Worm (Caenorhabditis elegans): ENCODE data around the gene kin-36.

Gene kin-36

DNA sequence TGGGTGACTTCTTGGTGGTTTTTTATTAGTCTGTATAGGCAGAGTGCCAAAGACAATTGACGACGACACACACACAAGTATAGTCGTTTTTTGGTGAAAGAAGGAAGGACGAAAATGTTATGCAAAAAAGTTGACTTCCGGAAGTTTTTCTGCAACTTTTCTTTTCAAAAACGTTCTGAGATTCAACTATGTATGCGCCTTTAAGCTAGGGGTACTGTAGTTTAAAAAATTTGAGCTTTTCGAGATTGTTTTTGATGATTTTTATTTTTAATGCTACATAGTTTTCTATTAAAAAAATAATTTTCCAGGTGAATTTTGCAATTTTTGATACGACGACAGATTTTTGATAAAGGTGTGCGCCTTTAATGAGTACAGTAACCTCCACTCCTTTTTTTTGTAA, 11.0 kb upstream of the kin-36 start:
- no peak for TF ChIP-seq egl-27 (tag; optimal IDR thresholded peaks at IDR 0.05)
- TF ChIP-seq R02D3.7 (tag; optimal IDR thresholded peaks at IDR 0.05): no peak
- TF ChIP-seq nhr-237 (tag; optimal IDR thresholded peaks at IDR 0.05): no peak
- no peak for TF ChIP-seq elt-1 (tag; optimal IDR thresholded peaks at IDR 0.05)
- no peak for TF ChIP-seq mbf-1 (tag; optimal IDR thresholded peaks at IDR 0.05)
- TF ChIP-seq nhr-129 (tag; optimal IDR thresholded peaks at IDR 0.05): no peak
- no peak for TF ChIP-seq unc-55 (GFP tag; optimal IDR thresholded peaks at IDR 0.05)

DNA sequence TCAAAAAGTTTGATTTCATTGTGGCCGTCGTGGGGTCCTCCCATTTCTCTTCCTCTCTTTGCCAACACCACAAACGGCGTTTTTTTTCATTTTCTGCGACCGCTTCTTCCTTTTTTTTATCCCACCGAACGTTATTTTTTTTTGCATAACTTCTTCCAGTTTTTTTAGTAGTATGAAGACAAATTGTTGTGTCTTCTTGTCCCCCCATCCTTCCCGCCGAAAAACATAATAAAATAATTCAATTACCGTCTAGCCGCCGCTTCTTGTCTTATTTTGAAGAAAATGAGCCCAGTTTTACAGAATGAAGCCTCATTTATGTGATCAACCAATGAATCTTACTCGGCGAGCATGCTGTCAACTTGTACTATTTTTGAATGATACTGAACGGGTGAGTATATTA, 9.6 kb upstream of the kin-36 start, which contains the start of gene F29B9.12:
Gene F29B9.12, plus strand, starts transcription at position 301 of the 400 bp plus-strand sequence.
- TF ChIP-seq alr-1 (tag; optimal IDR thresholded peaks at IDR 0.05) (no peak), aly-2 (tag; optimal IDR thresholded peaks at IDR 0.05) (no peak), mab-5 (tag; optimal IDR thresholded peaks at IDR 0.05) (no peak)

DNA sequence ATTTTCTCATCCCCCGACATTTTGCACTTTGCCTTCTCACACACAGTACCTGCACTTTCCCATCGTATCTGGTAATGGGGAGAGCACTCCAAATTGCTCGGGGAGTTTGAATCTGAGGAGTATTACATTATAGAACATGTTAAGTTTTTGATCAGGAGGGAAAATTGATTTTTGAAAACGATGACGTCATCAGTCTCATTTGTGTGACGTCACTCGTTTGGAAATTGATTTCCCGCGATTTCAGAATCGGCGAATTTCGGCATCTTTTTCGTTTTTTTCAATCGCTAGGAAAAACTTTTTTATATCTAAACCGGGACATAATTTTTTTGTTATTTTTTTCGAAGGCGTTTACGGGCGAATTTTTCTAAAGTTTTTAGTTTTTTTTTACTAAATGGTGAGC, 5.5 kb upstream of the kin-36 start:
- TF ChIP-seq ztf-11 (tag; optimal IDR thresholded peaks at IDR 0.05): no peak
- no peak for TF ChIP-seq elt-3 (tag; optimal IDR thresholded peaks at IDR 0.05)
- no peak for TF ChIP-seq fos-1 (tag; optimal IDR thresholded peaks at IDR 0.05)
- TF ChIP-seq lin-39 (tag; optimal IDR thresholded peaks at IDR 0.05): no peak
- TF ChIP-seq Y55F3AM.14 (GFP tag; optimal IDR thresholded peaks at IDR 0.05): no peak
- TF ChIP-seq lin-13 (GFP tag; optimal IDR thresholded peaks at IDR 0.05): no peak
- TF ChIP-seq unc-39 (tag; optimal IDR thresholded peaks at IDR 0.05): no peak
- no peak for TF ChIP-seq blmp-1 (tag; optimal IDR thresholded peaks at IDR 0.05; ENCODE audit: insufficient read depth)

DNA sequence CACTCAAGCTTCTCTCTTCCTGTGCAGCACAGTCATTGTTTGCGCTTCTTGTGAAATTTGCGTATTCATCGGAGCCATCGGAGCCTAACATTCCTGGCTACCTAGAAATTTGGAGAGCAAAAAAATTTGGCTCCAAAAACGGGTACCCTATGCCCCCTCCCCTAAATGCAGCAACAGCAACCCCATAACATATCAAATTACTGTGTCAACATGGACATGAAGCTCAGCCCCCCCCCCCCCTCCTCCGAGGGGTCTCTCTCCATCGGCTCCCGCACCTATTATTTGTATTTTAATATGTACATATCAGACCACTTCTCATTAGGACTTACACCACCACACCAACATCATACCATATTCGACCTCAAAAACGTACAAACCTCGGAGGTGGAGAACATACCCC, 4.5 kb upstream of the kin-36 start:
- TF ChIP-seq blmp-1 (tag; optimal IDR thresholded peaks at IDR 0.05; ENCODE audit: insufficient read depth) (no peak), mab-5 (tag; optimal IDR thresholded peaks at IDR 0.05) (no peak), peb-1 (tag; optimal IDR thresholded peaks at IDR 0.05) (no peak), skn-1 (tag; optimal IDR thresholded peaks at IDR 0.05) (no peak), nhr-23 (tag; optimal IDR thresholded peaks at IDR 0.05) (no peak), nhr-6 (tag; optimal IDR thresholded peaks at IDR 0.05) (no peak), ztf-11 (tag; optimal IDR thresholded peaks at IDR 0.05) (no peak), ceh-82 (tag; optimal IDR thresholded peaks at IDR 0.05) (no peak), aly-2 (tag; optimal IDR thresholded peaks at IDR 0.05) (no peak), gmeb-1 (tag; optimal IDR thresholded peaks at IDR 0.05) (no peak), egl-27 (tag; optimal IDR thresholded peaks at IDR 0.05) (no peak)

DNA sequence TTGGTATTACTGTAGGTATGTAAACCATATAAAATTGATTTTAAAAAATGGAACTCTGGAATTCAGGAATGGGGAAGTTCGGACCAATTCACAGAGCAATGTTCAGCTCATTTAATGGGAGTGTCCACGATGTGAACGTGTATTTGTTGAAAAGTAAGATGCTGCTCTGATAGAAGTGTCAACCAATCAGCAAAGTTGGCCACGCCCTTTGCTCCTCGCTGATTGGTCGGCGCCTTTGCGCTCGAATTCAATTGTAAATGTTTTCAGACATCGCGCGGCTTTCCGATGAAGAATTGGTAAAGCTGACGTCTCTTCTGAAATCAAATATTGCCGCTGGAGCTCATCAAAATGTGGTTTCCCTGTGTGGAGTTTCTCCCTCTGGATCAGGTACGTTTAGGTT, 4.3 kb downstream of the kin-36 start:
- TF ChIP-seq zag-1 (tag; optimal IDR thresholded peaks at IDR 0.05) (no peak), C34F6.9 (tag; optimal IDR thresholded peaks at IDR 0.05) (no peak), nhr-129 (tag; optimal IDR thresholded peaks at IDR 0.05) (no peak), sma-3 (GFP tag; optimal IDR thresholded peaks at IDR 0.05) (no peak), snpc-4 (tag; optimal IDR thresholded peaks at IDR 0.05) (no peak), gmeb-1 (tag; optimal IDR thresholded peaks at IDR 0.05) (no peak), alr-1 (tag; optimal IDR thresholded peaks at IDR 0.05) (no peak), unc-55 (GFP tag; optimal IDR thresholded peaks at IDR 0.05) (no peak), nhr-77 (tag; optimal IDR thresholded peaks at IDR 0.05) (no peak)

DNA sequence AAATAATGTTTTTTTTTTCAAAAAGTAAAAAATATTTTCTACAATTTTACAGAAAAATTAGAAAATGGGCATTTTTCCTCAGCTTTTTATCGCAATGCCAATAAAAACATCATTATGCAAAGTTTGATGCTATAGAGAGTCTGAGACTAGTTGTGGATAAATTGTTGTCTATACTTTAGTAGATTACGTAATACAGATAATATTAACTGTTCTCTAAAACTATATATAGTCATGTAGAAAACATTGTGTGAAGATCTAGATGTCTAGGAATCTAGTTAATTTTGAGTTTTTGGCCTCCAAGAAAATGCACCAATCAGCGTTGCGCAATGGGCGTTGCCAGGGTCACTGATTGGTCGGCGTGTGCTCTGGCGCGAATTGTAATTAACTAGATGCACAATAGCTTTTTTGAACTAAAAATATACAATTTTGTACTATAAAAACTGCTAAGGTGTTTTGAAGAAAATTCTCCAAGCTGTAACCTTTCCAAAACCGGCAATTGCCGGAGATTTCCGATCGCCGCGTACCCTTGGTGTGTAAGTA, 7.5 kb downstream of the kin-36 start:
- TF ChIP-seq C34F6.9 (tag; optimal IDR thresholded peaks at IDR 0.05) (no peak), zag-1 (tag; optimal IDR thresholded peaks at IDR 0.05) (no peak), Y55F3AM.14 (GFP tag; optimal IDR thresholded peaks at IDR 0.05) (no peak)

DNA sequence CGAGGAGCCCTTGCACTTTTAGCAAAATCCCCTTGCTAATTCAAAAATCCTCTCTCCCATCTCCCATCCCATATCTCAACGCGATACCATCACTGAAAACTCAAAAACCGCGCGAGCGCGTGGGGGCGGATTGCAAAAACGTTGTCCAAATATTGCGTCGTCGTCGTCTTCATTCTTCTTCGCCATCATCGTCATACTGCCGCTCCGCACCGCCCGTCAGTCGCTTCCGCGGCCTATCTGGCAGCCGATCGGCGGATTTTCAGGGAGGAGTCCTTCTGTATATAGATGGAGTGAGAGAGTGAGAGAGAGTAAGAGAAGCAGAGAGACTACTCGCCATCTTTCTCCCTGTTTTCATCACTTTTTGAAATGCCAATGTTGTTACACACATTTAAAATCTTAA, 8.1 kb downstream of the kin-36 start:
- TF ChIP-seq ztf-11 (tag; optimal IDR thresholded peaks at IDR 0.05) (no peak), nhr-129 (tag; optimal IDR thresholded peaks at IDR 0.05) (no peak), ama-1 (optimal IDR thresholded peaks at IDR 0.05) (no peak), unc-55 (GFP tag; optimal IDR thresholded peaks at IDR 0.05) (no peak), R02D3.7 (tag; optimal IDR thresholded peaks at IDR 0.05) (no peak), ceh-16 (tag; optimal IDR thresholded peaks at IDR 0.05) (no peak), unc-39 (tag; optimal IDR thresholded peaks at IDR 0.05) (no peak), alr-1 (tag; optimal IDR thresholded peaks at IDR 0.05) (no peak), blmp-1 (tag; optimal IDR thresholded peaks at IDR 0.05; ENCODE audit: insufficient read depth) (no peak)

Data from whole organism, L2 larva.